Worm (Caenorhabditis elegans): Measurements from ENCODE around the gene F41G3.5.

DNA sequence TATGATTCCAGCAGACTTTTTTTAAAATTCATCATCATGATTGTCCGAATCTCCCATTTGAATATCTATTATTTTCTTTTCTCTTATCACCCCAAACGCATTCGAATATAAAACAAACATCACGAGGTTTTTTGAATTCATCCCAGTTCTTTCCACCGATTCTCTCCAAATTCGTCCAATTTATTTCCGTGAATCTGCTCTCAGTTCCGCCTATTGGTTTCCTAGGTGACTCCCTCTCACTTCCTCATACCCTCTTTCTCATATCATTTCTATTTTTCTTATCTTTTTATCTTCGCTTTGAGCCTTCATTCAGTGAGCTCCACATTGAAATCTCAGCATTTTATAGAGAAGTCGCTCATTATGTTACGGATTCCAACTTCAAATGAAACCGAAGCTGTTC lies 32.6 kb downstream of the F41G3.5 start, which contains the start of gene T13C2.7:
- TF ChIP-seq pag-3 (tag; optimal IDR thresholded peaks at IDR 0.05; ENCODE audit: borderline replicate concordance) (no peak), F13H6.1 (tag; optimal IDR thresholded peaks at IDR 0.05) (no peak), sdc-2 (tag; optimal IDR thresholded peaks at IDR 0.05) (no peak), pat-9 (tag; optimal IDR thresholded peaks at IDR 0.05) (no peak), hlh-8 (tag; optimal IDR thresholded peaks at IDR 0.05) (no peak), lin-11 (tag; optimal IDR thresholded peaks at IDR 0.05) (no peak), hlh-13 (GFP tag; optimal IDR thresholded peaks at IDR 0.05) (no peak), fkh-6 (tag; optimal IDR thresholded peaks at IDR 0.05) (no peak), lim-6 (tag; optimal IDR thresholded peaks at IDR 0.05) (no peak), ceh-24 (tag; optimal IDR thresholded peaks at IDR 0.05) (no peak), hlh-30 (tag; optimal IDR thresholded peaks at IDR 0.05; ENCODE audit: insufficient read depth) (no peak), rnt-1 (tag; optimal IDR thresholded peaks at IDR 0.05) (no peak)

Measured in whole organism, late embryonic.